Worm (Caenorhabditis elegans): ENCODE data around the gene ugt-24.

The ugt-24 gene

DNA sequence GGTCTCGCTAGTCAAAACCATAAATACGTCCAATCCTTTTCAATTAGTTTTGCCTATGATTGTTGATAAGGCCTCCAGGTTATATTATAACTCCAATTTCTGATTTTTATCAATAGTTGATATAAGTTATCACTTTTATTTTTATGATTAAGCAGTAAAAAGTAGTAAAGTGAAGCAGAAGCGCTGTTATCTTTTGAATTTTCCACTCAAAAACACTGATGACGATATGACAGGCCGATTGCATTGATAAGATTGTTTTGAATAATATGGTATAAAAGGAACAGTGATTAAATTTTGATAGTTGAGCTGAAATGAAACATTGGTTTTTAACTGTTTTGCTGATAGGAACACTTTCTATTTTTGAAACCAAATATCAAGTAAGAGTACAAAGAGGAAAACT lies 24.9 kb downstream of the ugt-24 start, which contains the start of gene asp-9:
Gene asp-9, plus strand, starts transcription at position 312 of the 400 bp plus-strand sequence.
- TF ChIP-seq lin-26 (GFP tag; IDR thresholded peaks at IDR 0.05): no peak
- no peak for TF ChIP-seq rpc-1 (optimal IDR thresholded peaks at IDR 0.05)
- no peak for TF ChIP-seq rpc-1 (tag; optimal IDR thresholded peaks at IDR 0.05)
- no peak for TF ChIP-seq Y56A3A.18 (GFP tag; IDR thresholded peaks at IDR 0.05)
- TF ChIP-seq B0261.1 (tag; optimal IDR thresholded peaks at IDR 0.05): no peak
- no peak for TF ChIP-seq K11D2.4 (GFP tag; IDR thresholded peaks at IDR 0.05)
- no peak for TF ChIP-seq aptf-2 (GFP tag; conservative IDR thresholded peaks at IDR 0.05)
- TF ChIP-seq attf-3 (GFP tag; conservative IDR thresholded peaks at IDR 0.05): no peak
- TF ChIP-seq F57C9.4 (tag; optimal IDR thresholded peaks at IDR 0.05): no peak
- no peak for TF ChIP-seq B0019.2 (GFP tag; conservative IDR thresholded peaks at IDR 0.05)
- no peak for TF ChIP-seq nhr-80 (tag; optimal IDR thresholded peaks at IDR 0.05)
- TF ChIP-seq dpl-1 (GFP tag; optimal IDR thresholded peaks at IDR 0.05): no peak
- TF ChIP-seq F33H1.4 (GFP tag; IDR thresholded peaks at IDR 0.05): no peak
- no peak for TF ChIP-seq gei-17 (GFP tag; optimal IDR thresholded peaks at IDR 0.05)
- no peak for TF ChIP-seq F57A8.1 (GFP tag; optimal IDR thresholded peaks at IDR 0.05)
- TF ChIP-seq F23B12.7 (tag; optimal IDR thresholded peaks at IDR 0.05; ENCODE audit: insufficient read depth): no peak
- TF ChIP-seq hmg-20 (GFP tag; IDR thresholded peaks at IDR 0.05): no peak
- TF ChIP-seq tlf-1 (GFP tag; optimal IDR thresholded peaks at IDR 0.05): no peak

DNA sequence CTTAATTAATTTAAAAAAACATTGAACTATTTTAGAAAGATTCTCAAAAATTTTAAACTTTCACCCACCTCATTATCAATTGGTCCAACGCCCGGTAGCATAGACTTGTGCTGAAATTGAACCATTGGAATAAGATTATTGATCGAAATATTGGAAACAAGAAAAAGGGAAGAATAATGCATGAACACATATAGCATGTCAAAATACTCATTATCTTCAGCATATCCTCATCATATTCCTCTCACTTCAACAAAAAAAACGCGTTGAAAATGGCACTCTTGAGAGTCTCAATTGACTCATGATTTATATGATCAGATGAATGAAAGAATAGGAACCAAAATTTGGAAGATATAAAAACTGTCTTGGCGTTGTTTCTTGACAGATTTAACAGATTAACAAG lies 26.8 kb downstream of the ugt-24 start, which contains the start of gene unc-77:
Gene unc-77, minus strand, starts transcription at position 101 of the 400 bp plus-strand sequence.
- TF ChIP-seq egl-18 (GFP tag; IDR thresholded peaks at IDR 0.05) (no peak), athp-1 (tag; optimal IDR thresholded peaks at IDR 0.05) (no peak), hlh-26 (GFP tag; conservative IDR thresholded peaks at IDR 0.05) (no peak), akir-1 (GFP tag; optimal IDR thresholded peaks at IDR 0.05) (no peak), attf-3 (GFP tag; conservative IDR thresholded peaks at IDR 0.05) (no peak), egl-44 (GFP tag; IDR thresholded peaks at IDR 0.05) (no peak), mcd-1 (GFP tag; IDR thresholded peaks at IDR 0.05) (no peak), nfya-1 (tag; optimal IDR thresholded peaks at IDR 0.05; ENCODE audit: borderline replicate concordance, insufficient read depth) (no peak), let-526 (GFP tag; IDR thresholded peaks at IDR 0.05) (no peak), F23B12.7 (tag; optimal IDR thresholded peaks at IDR 0.05; ENCODE audit: insufficient read depth) (no peak), snpc-1.3 (tag; optimal IDR thresholded peaks at IDR 0.05; ENCODE audit: insufficient read depth) (no peak), pbrm-1 (GFP tag; IDR thresholded peaks at IDR 0.05) (no peak), lag-1 (GFP tag; IDR thresholded peaks at IDR 0.05) (no peak), sea-2 (GFP tag; IDR thresholded peaks at IDR 0.05) (no peak), dpff-1 (tag; optimal IDR thresholded peaks at IDR 0.05) (no peak), somi-1 (GFP tag; optimal IDR thresholded peaks at IDR 0.05) (no peak), hlh-12 (tag; optimal IDR thresholded peaks at IDR 0.05) (no peak)

DNA sequence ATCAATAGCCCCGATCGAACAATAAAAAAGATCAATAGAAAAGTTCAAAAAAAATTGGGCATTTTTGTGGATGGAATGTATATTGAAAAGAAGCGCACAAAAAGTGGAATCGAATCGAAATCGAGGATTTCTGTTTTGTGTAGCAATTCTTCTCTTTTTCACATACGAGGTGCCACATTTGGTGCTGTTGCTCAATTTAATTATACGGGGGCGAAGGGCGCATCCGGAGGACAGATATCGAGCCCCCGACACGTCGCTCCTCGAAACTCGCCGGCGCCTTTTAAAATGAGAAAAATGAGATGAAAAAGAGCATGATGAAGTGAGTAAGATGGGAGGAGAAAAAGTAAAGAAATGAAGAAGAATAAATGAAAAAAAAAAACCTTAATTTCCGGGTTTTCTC lies 33.1 kb downstream of the ugt-24 start:
- TF ChIP-seq ceh-27 (GFP tag; optimal IDR thresholded peaks at IDR 0.05): no peak
- no peak for TF ChIP-seq B0019.2 (GFP tag; conservative IDR thresholded peaks at IDR 0.05)
- TF ChIP-seq ztf-28 (GFP tag; IDR thresholded peaks at IDR 0.05): no peak
- TF ChIP-seq madf-6 (GFP tag; IDR thresholded peaks at IDR 0.05): no peak
- TF ChIP-seq attf-3 (GFP tag; conservative IDR thresholded peaks at IDR 0.05): no peak
- TF ChIP-seq atf-7 (tag; optimal IDR thresholded peaks at IDR 0.05): no peak
- TF ChIP-seq let-607 (tag; optimal IDR thresholded peaks at IDR 0.05): no peak
- no peak for TF ChIP-seq ZK185.1 (tag; optimal IDR thresholded peaks at IDR 0.05; ENCODE audit: poor library complexity, severe bottlenecking)
- TF ChIP-seq F22D6.2 (tag; optimal IDR thresholded peaks at IDR 0.05): no peak
- no peak for TF ChIP-seq fkh-3 (tag; optimal IDR thresholded peaks at IDR 0.05)
- no peak for TF ChIP-seq nhr-90 (tag; optimal IDR thresholded peaks at IDR 0.05)
- TF ChIP-seq snpc-4 (GFP tag; optimal IDR thresholded peaks at IDR 0.05): no peak
- no peak for TF ChIP-seq snpc-4 (tag; optimal IDR thresholded peaks at IDR 0.05)
- TF ChIP-seq lin-35 (GFP tag; optimal IDR thresholded peaks at IDR 0.05): no peak
- no peak for TF ChIP-seq nfya-1 (tag; optimal IDR thresholded peaks at IDR 0.05; ENCODE audit: borderline replicate concordance, insufficient read depth)
- no peak for TF ChIP-seq him-1 (tag; optimal IDR thresholded peaks at IDR 0.05)
- TF ChIP-seq akir-1 (GFP tag; optimal IDR thresholded peaks at IDR 0.05): no peak
